Fruit fly (Drosophila melanogaster) whole organism: ENCODE results near the gene nmo.

ENCODE experiments used
- CG8478 ChIP-seq: fragments of >200 bp; optimal IDR thresholded peaks from 2 replicates; lab custom pipeline; 2018; ENCODE audit warnings: inconsistent platforms
- Dll ChIP-seq: fragments of >200 bp; optimal IDR thresholded peaks from 2 replicates; lab custom pipeline; 2017
- EcR ChIP-seq, 2 experiments: fragments of >200 bp; optimal IDR thresholded peaks; 2 replicates each; lab custom pipeline; 2017; ENCODE audit warnings: missing biosample characterization in 2 of 2, missing genetic modification characterization in 2 of 2, missing genetic modification reagents in 2 of 2
- pan ChIP-seq: fragments of >200 bp; optimal IDR thresholded peaks from 2 replicates; lab custom pipeline; 2017
- psq ChIP-seq: fragments of >200 bp; optimal IDR thresholded peaks from 2 replicates; lab custom pipeline; 2017
- usp ChIP-seq: fragments of >200 bp; optimal IDR thresholded peaks from 2 replicates; lab custom pipeline; 2017; ENCODE audit warnings: missing biosample characterization, missing genetic modification characterization, mixed read lengths

The nmo gene

DNA sequence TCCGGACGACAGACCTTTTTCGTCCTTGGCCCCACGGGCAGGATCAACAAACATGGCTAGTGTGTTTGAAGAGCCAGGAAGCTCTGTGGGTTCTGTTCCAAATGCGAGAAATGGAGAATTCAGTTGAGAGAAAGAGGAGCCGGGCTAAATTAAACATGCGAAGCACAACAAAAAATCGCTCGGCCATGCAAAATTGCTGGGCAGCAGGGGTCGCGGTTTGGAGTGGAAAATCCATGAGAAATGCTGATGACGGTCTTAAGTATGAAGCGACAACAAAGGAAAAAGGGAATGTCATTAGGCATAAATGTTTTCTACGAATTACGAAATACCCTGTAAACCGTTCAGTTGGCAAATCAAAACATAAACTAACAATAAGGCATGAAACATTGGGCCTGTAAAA is 54.2 kb downstream of the nmo start:
- TF ChIP-seq Dll (lab: Kevin White, UChicago) (no peak), EcR (GFP tag; optimal IDR thresholded peaks at IDR 0.05; lab: Kevin White, UChicago) (no peak), usp (no peak), psq (lab: Kevin White, UChicago) (no peak), pan (lab: Kevin White, UChicago) (no peak), CG8478 (lab: Kevin White, UChicago) (no peak)

dm6 chr3L:8033776-8034175 is 54.9 kb downstream of the nmo start:
- TF ChIP-seq usp (no peak), CG8478 (lab: Kevin White, UChicago) (no peak), Dll (lab: Kevin White, UChicago) (no peak), pan (lab: Kevin White, UChicago) (no peak), psq (lab: Kevin White, UChicago) (no peak), EcR (GFP tag; optimal IDR thresholded peaks at IDR 0.05; lab: Kevin White, UChicago) (no peak)

- TF ChIP-seq Dll (lab: Kevin White, UChicago) (no peak), EcR (GFP tag; optimal IDR thresholded peaks at IDR 0.05; lab: Kevin White, UChicago) (no peak), psq (lab: Kevin White, UChicago) (no peak), pan (lab: Kevin White, UChicago) (no peak), usp (no peak), CG8478 (lab: Kevin White, UChicago) (no peak)
Observed at dm6 chr3L:8037693-8038092, 58.8 kb downstream of the nmo start.

DNA sequence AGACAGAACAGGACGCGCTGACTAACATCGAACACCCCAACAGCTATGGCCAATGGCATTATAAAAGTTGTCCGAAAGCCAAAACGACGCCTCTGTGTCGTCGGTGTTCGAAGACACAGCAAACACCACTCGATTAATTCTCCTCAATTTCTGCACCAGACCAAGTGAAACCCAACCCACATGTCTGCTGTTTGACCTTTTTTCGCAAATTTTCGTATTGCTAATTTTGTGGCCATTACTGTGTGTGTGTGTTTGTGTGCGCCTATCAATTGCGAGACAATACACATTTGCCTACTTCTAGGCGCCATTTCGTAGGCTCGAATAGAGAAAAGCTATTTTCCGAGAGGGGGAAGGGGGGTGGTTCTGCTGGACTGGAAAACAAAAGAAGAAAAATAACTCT is 60.3 kb downstream of the nmo start:
- no peak for TF ChIP-seq CG8478 (lab: Kevin White, UChicago)
- TF ChIP-seq pan (lab: Kevin White, UChicago): no peak
- TF ChIP-seq usp: no peak
- no peak for TF ChIP-seq Dll (lab: Kevin White, UChicago)
- TF ChIP-seq EcR (GFP tag; optimal IDR thresholded peaks at IDR 0.05; lab: Kevin White, UChicago): no peak
- no peak for TF ChIP-seq psq (lab: Kevin White, UChicago)

DNA sequence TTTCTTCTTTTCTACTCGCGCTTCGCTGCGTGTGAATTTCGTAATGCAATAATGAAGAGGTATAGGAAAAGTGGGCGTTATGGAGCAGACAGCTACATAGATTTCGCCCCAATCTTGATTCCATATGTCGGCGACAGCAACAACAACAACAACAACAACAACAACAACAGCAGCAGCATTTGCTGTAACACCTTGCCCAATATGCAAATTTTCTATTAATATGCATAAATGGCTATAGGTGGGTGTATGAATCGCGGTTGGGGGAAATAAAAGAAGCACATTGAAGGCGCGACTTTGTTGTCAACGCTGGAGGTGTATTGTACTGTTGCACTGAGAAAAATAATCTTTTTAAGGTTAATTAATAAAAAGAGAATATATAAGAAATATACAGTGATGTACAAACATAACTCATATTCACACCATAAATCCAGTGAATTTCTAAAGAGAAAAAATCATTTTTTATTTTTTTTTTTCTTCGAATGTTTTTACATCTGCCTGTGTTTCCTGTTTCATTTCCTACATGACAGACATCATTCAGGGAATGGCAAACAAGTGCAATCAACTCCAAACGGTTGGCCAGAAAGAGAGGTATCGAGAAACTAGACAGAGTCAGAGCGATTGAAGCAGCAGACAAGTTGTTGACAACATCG is 62.7 kb downstream of the nmo start:
- TF ChIP-seq usp (no peak), pan (lab: Kevin White, UChicago) (no peak), psq (lab: Kevin White, UChicago) (no peak), CG8478 (lab: Kevin White, UChicago) (no peak), Dll (lab: Kevin White, UChicago) (no peak), EcR (GFP tag; optimal IDR thresholded peaks at IDR 0.05; lab: Kevin White, UChicago) (no peak)

DNA sequence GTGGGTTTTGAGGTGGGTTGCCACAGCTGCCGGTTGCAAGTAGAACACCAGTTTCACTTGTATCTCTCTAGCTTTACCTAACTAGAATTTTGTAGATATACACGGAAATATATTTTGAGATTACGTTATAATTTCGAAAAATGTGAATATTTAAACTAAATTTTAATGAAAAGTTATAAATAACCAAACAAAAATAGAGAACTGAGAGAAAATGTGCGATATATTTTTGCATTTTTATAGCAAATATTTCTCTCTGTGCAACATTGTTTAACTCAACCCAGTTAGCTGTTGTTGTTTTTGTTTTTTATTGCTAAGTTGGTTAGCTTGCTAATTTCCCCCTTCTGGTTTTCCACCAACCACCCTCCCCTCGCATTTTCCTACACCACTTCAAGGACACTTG is 64.8 kb downstream of the nmo start:
- no peak for TF ChIP-seq usp
- no peak for TF ChIP-seq psq (lab: Kevin White, UChicago)
- TF ChIP-seq pan (lab: Kevin White, UChicago): no peak
- TF ChIP-seq EcR (GFP tag; optimal IDR thresholded peaks at IDR 0.05; lab: Kevin White, UChicago): no peak
- no peak for TF ChIP-seq Dll (lab: Kevin White, UChicago)
- TF ChIP-seq CG8478 (lab: Kevin White, UChicago): no peak

DNA sequence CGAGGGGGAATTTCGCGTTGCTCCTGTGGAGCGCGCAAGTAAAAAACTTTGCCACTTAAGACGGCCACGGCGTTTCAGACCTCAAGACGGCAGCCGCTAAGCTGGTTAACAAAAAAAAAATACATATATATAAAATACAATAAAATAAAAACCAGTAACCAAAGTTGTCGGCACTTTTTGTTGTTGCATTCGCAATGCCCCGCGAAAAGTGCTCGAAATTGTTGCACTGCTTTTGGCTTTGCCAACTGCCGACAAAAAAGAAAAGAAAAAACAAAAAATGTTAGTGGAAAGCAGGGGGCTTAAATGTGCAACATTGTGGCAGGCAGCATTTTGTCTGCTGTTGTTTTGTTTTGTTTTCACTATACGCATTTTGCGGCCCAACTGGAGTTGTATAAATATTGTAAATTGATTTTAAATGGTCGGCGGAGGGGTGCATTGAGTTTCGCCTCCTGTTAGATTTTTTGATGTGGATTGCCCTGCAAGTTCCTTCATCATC is 66.1 kb downstream of the nmo start:
- TF ChIP-seq Dll (lab: Kevin White, UChicago): no peak

- TF ChIP-seq psq (lab: Kevin White, UChicago) (no peak), EcR (GFP tag; optimal IDR thresholded peaks at IDR 0.05; lab: Kevin White, UChicago) (peak in 1 of 2 experiments; percentile 45)
Observed at dm6 chr3L:8056325-8056724, 77.5 kb downstream of the nmo start.

dm6 chr3L:8056740-8057253 is 78.0 kb downstream of the nmo start:
- no peak for TF ChIP-seq usp
- TF ChIP-seq CG8478 (lab: Kevin White, UChicago): no peak
- no peak for TF ChIP-seq Dll (lab: Kevin White, UChicago)
- no peak for TF ChIP-seq psq (lab: Kevin White, UChicago)
- no peak for TF ChIP-seq EcR (GFP tag; optimal IDR thresholded peaks at IDR 0.05; lab: Kevin White, UChicago)
- no peak for TF ChIP-seq pan (lab: Kevin White, UChicago)

DNA sequence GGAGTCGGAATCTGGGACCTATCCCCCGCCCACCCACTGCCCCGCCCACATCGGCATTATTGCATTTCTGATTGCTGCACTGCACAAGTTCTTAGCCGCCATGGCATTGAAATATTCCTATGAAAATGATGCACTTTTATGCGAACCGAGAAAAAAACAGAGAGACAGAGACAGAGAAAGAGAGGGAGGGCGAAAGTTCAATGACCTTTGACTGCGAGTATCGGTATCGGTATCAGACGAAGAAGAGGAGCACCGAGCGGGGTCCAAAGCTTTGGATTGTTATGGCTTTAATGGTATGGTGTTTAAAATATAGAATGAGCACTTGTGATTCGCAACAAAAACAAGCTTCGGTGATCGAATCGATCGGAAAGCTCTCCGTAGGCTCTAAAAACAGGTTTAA is 78.6 kb downstream of the nmo start:
- TF ChIP-seq psq (lab: Kevin White, UChicago) (no peak), pan (lab: Kevin White, UChicago) (no peak), EcR (GFP tag; optimal IDR thresholded peaks at IDR 0.05; lab: Kevin White, UChicago) (peak; percentile 86 to 96)

- TF ChIP-seq psq (lab: Kevin White, UChicago) (no peak), Dll (lab: Kevin White, UChicago) (no peak), usp (no peak), pan (lab: Kevin White, UChicago) (no peak), EcR (GFP tag; optimal IDR thresholded peaks at IDR 0.05; lab: Kevin White, UChicago) (no peak), CG8478 (lab: Kevin White, UChicago) (no peak)
Observed at dm6 chr3L:8057823-8058189, 79.0 kb downstream of the nmo start.

dm6 chr3L:8058190-8058997 is 79.5 kb downstream of the nmo start, which contains the start of gene bip1:
TSS of gene bip1 (minus strand) at chr3L:8058713.
- TF ChIP-seq pan (lab: Kevin White, UChicago): no peak
- TF ChIP-seq psq (lab: Kevin White, UChicago): no peak
- peak; percentile 24 to 42 for TF ChIP-seq EcR (GFP tag; optimal IDR thresholded peaks at IDR 0.05; lab: Kevin White, UChicago)
- no peak for TF ChIP-seq CG8478 (lab: Kevin White, UChicago)
- TF ChIP-seq Dll (lab: Kevin White, UChicago): no peak
- no peak for TF ChIP-seq usp
